Worm (Caenorhabditis elegans): ENCODE data around the gene srd-29.

Gene srd-29

DNA sequence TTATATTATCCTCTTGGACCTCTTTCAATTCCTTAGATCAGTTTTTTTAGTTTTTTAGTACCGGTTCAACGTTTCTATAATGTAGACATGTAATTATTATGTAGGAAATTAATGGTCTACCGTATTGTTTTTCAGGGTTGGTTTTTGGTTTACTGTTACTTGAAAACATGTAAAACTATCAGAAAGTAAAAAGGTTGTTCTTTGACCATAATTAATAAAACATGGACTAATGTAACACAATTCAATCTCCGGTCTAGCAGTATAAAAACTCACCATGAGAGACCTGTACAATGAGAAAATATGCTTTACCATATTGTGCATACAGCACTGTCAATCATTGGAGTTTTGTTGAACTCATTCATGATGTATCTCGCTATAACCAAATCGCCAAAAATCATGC, at the start of gene srd-29:
TSS of gene srd-29 (plus strand) at position 301 of the 400 bp plus-strand sequence.
- TF ChIP-seq aha-1 (tag) = peak; percentile 45
- no peak for TF ChIP-seq F44E2.7 (GFP tag; IDR thresholded peaks at IDR 0.05)

DNA sequence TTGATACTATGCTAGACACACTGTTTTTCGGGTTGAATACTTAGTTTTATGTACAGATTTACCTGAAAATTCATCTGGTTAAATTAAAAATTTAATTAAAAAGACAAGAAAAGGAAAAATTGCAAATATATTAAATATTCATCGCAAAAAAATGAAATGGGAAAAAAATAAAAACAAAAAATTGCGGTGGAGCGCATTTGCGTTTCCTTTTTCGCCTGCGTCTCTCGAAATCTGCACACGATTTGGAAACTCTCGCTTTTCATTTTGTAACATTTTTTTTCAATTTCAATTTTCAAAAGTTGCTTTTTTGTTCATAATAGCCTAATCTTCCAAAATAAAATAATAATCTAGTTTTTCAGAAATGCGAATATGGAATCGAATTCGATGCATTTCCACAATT, 47.9 kb upstream of the srd-29 start, which contains the start of the genes F19F10.11 and C50E3.5:
TSS of gene F19F10.11 (minus strand) at position 68 of the 400 bp plus-strand sequence.
TSS of gene C50E3.5 (plus strand) at position 360 of the 400 bp plus-strand sequence.
- no peak for TF ChIP-seq Y5F2A.4 (GFP tag; optimal IDR thresholded peaks at IDR 0.05)
- TF ChIP-seq nhr-42 (GFP tag; IDR thresholded peaks at IDR 0.05) = no peak
- TF ChIP-seq ceh-44 (GFP tag; IDR thresholded peaks at IDR 0.05) = no peak
- TF ChIP-seq dpl-1 (GFP tag; optimal IDR thresholded peaks at IDR 0.05) = peak; percentile 43
- TF ChIP-seq mes-2 (tag; optimal IDR thresholded peaks at IDR 0.05; ENCODE audit: poor library complexity, severe bottlenecking) = peak; percentile 73
- peak; percentile 24 for TF ChIP-seq mep-1 (tag; optimal IDR thresholded peaks at IDR 0.05)
- no peak for TF ChIP-seq nhr-41 (GFP tag; IDR thresholded peaks at IDR 0.05)
- no peak for TF ChIP-seq ZK546.5 (tag; optimal IDR thresholded peaks at IDR 0.05)
- TF ChIP-seq set-16 (GFP tag; IDR thresholded peaks at IDR 0.05) = no peak
- TF ChIP-seq lin-38 (GFP tag; IDR thresholded peaks at IDR 0.05) = peak; percentile 97
- TF ChIP-seq daf-12 (tag; optimal IDR thresholded peaks at IDR 0.05) = no peak
- TF ChIP-seq Y75B8A.6 (GFP tag; IDR thresholded peaks at IDR 0.05) = no peak
- TF ChIP-seq rbr-2 (tag; optimal IDR thresholded peaks at IDR 0.05) = peak; percentile 30
- no peak for TF ChIP-seq mxl-3 (GFP tag; optimal IDR thresholded peaks at IDR 0.05)
- TF ChIP-seq nhr-28 (tag; optimal IDR thresholded peaks at IDR 0.05) = peak; percentile 37
- peak in 1 of 2 experiments; percentile 71 for TF ChIP-seq lsy-2 (tag; optimal IDR thresholded peaks at IDR 0.05)
- TF ChIP-seq dve-1 (tag; optimal IDR thresholded peaks at IDR 0.05; ENCODE audit: insufficient read depth) = no peak

DNA sequence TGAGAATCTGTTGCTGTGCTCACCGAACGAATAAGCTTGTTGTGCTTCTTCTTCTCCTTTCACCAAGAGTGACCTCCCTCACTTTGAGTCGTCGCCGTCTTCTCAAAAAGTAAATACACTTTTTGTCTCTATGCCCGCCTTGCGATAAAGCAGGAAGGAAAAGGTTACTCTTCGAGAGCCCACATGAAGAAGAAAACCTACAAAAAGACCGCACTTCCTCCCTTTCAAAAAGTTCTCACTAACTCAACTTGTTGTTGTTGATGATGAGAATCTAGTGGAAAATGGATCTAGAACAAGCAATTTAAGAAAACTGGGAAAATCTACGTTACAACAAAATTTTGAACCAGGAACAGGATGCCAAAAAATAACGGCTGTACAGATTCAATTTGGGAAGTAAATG, 45.1 kb upstream of the srd-29 start, which contains the start of gene C50E3.6:
TSS of gene C50E3.6 (minus strand) at position 101 of the 400 bp plus-strand sequence.
- peak; percentile 15 for TF ChIP-seq fkh-10 (GFP tag; optimal IDR thresholded peaks at IDR 0.05)
- no peak for TF ChIP-seq mep-1 (tag; optimal IDR thresholded peaks at IDR 0.05)

DNA sequence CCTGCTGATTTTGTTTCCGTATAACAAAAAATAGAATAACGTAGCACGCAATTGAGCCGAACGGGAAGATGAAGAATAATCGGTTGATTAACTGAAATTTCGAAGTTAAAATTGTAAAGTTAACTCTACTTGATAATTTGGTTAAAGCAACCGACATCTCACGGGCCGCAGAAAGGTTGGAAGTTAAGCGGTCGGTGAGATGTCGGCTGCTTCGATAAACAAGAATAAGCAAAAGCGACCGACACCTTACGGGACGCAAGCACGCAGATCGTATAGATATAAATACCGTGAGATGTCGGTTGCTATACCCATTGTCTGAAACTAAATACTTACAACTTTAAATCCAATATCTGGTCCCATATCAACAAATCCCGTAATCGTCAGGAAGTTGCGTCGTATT, 40.4 kb upstream of the srd-29 start:
- TF ChIP-seq unc-130 (GFP tag; optimal IDR thresholded peaks at IDR 0.05) = no peak
- no peak for TF ChIP-seq aly-2 (tag; optimal IDR thresholded peaks at IDR 0.05)
- TF ChIP-seq fos-1 (tag; optimal IDR thresholded peaks at IDR 0.05) = no peak
- no peak for TF ChIP-seq pha-4 (GFP tag; IDR thresholded peaks at IDR 0.05)
- TF ChIP-seq pha-4 (tag; optimal IDR thresholded peaks at IDR 0.05) = no peak
- TF ChIP-seq D1046.2 (GFP tag; IDR thresholded peaks at IDR 0.05) = no peak

DNA sequence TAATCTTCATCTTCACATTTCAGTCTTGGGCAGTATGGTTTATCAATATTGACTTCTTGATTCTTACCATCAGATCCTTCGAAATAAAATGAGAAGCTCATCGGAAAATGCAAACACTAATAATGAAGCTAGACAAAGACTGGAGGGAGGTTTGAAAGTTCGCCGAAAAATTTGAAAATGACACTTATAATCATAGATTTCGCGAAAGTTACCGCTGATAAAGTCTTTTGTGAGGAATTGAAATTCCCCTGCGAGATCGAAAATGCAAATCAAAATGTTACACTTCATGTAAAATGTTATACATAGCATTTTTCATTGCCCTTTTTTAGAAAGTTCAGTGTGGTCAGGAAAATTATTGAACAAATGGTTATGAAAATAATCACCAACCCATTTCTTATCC, 37.3 kb upstream of the srd-29 start, which contains the start of gene C50E3.7:
TSS of gene C50E3.7 (minus strand) at position 101 of the 400 bp plus-strand sequence.
- TF ChIP-seq saeg-2 (GFP tag; IDR thresholded peaks at IDR 0.05) (no peak), egl-27 (tag; optimal IDR thresholded peaks at IDR 0.05) (no peak), T20F7.1 (GFP tag; optimal IDR thresholded peaks at IDR 0.05) (no peak), mep-1 (tag; optimal IDR thresholded peaks at IDR 0.05) (no peak), spr-3 (GFP tag; optimal IDR thresholded peaks at IDR 0.05) (no peak), mes-2 (tag; optimal IDR thresholded peaks at IDR 0.05; ENCODE audit: poor library complexity, severe bottlenecking) (no peak), mxl-3 (GFP tag; optimal IDR thresholded peaks at IDR 0.05) (no peak), ceh-28 (tag; optimal IDR thresholded peaks at IDR 0.05) (no peak), skn-1 (tag; optimal IDR thresholded peaks at IDR 0.05) (no peak), gei-8 (GFP tag; optimal IDR thresholded peaks at IDR 0.05) (no peak), tag-97 (GFP tag; IDR thresholded peaks at IDR 0.05) (no peak), nhr-41 (GFP tag; IDR thresholded peaks at IDR 0.05) (no peak), daf-19 (GFP tag; conservative IDR thresholded peaks at IDR 0.05) (no peak), daf-8 (GFP tag; IDR thresholded peaks at IDR 0.05) (no peak)
